Fruit fly (Drosophila melanogaster) whole organism, prepupa: Measurements from ENCODE around the gene PNUTS.

Experiments
- Blimp-1 ChIP-seq: fragments of 200-800 bp; sonication (Bioruptor generic); optimal IDR thresholded peaks from 3 replicates; lab custom pipeline; 2017; ENCODE audit warnings: missing biosample characterization, missing genetic modification characterization, mild to moderate bottlenecking, moderate library complexity, missing genetic modification reagents
- CG11294 ChIP-seq: fragments of 200-800 bp; sonication (Bioruptor generic); IDR thresholded peaks from 2 replicates; pipeline ENCODE4 v1.3.6; 2022; ENCODE audit warnings: missing biosample characterization, missing genetic modification characterization
- CG11762 ChIP-seq: fragments of 200-800 bp; sonication (Bioruptor generic); optimal IDR thresholded peaks from 3 replicates; lab custom pipeline; 2016; ENCODE audit warnings: missing biosample characterization, missing genetic modification characterization; ENCODE audit not compliant: insufficient read depth
- CG11902 ChIP-seq: fragments of 200-800 bp; sonication (Bioruptor generic); optimal IDR thresholded peaks from 3 replicates; lab custom pipeline; 2016; ENCODE audit warnings: missing biosample characterization, missing genetic modification characterization
- CG15336 ChIP-seq: fragments of 200-800 bp; sonication (Bioruptor generic); IDR thresholded peaks from 2 replicates; pipeline ENCODE4 v1.3.6; 2022; ENCODE audit warnings: missing biosample characterization, missing genetic modification characterization
- CG1621 ChIP-seq: fragments of 200-800 bp; sonication (Bioruptor generic); optimal IDR thresholded peaks from 3 replicates; lab custom pipeline; 2018; ENCODE audit warnings: missing biosample characterization, mild to moderate bottlenecking, missing genetic modification characterization
- CG16779 ChIP-seq: fragments of 200-800 bp; sonication (Bioruptor generic); optimal IDR thresholded peaks from 3 replicates; lab custom pipeline; 2017; ENCODE audit warnings: missing biosample characterization, mild to moderate bottlenecking, missing genetic modification characterization
- CG3032 ChIP-seq: fragments of 200-800 bp; optimal IDR thresholded peaks from 2 replicates; lab custom pipeline; 2019; ENCODE audit warnings: missing biosample characterization, mild to moderate bottlenecking, missing genetic modification characterization, moderate library complexity
- CG31627 ChIP-seq: fragments of 200-800 bp; sonication (Bioruptor generic); optimal IDR thresholded peaks from 3 replicates; lab custom pipeline; 2016; ENCODE audit warnings: missing biosample characterization, missing genetic modification characterization
- CG32006 ChIP-seq: fragments of 200-800 bp; sonication (Bioruptor generic); optimal IDR thresholded peaks from 3 replicates; lab custom pipeline; 2017; ENCODE audit warnings: missing biosample characterization, mild to moderate bottlenecking, missing genetic modification characterization
- CG34406 ChIP-seq: fragments of 200-800 bp; sonication (Bioruptor generic); optimal IDR thresholded peaks from 3 replicates; lab custom pipeline; 2016; ENCODE audit warnings: missing biosample characterization, missing genetic modification characterization
- CG4318 ChIP-seq: fragments of 200-800 bp; sonication (Bioruptor generic); optimal IDR thresholded peaks from 3 replicates; lab custom pipeline; 2017; ENCODE audit warnings: missing biosample characterization, mild to moderate bottlenecking, missing genetic modification characterization
- CG6163 ChIP-seq: fragments of 200-800 bp; sonication (Bioruptor generic); IDR thresholded peaks from 3 replicates; pipeline ENCODE4 v1.3.6; 2022; ENCODE audit warnings: missing biosample characterization, missing genetic modification characterization
- CG6276 ChIP-seq: fragments of 200-800 bp; sonication (Bioruptor generic); optimal IDR thresholded peaks from 2 replicates; lab custom pipeline; 2017; ENCODE audit warnings: missing biosample characterization, mild to moderate bottlenecking, missing genetic modification characterization
- CG6808 ChIP-seq: fragments of 200-800 bp; sonication (Bioruptor generic); optimal IDR thresholded peaks from 3 replicates; lab custom pipeline; 2017; ENCODE audit warnings: missing biosample characterization, missing genetic modification characterization, mild to moderate bottlenecking, moderate library complexity, missing genetic modification reagents
- CG6854 ChIP-seq: fragments of 200-800 bp; sonication (Bioruptor generic); optimal IDR thresholded peaks from 2 replicates; lab custom pipeline; 2017; ENCODE audit warnings: missing biosample characterization, mild to moderate bottlenecking, missing genetic modification characterization
- CG7368 ChIP-seq: fragments of 200-800 bp; sonication (Bioruptor generic); optimal IDR thresholded peaks from 3 replicates; lab custom pipeline; 2016; ENCODE audit warnings: missing biosample characterization, missing genetic modification characterization
- CG8119 ChIP-seq: fragments of 200-800 bp; sonication (Bioruptor generic); IDR thresholded peaks from 3 replicates; pipeline ENCODE4 v1.3.6; 2022; ENCODE audit warnings: missing biosample characterization, missing genetic modification characterization
- CG8319 ChIP-seq: fragments of 200-800 bp; sonication (Bioruptor generic); optimal IDR thresholded peaks from 3 replicates; lab custom pipeline; 2016; ENCODE audit warnings: missing biosample characterization, missing genetic modification characterization
- CG9139 ChIP-seq: fragments of 200-800 bp; sonication (Bioruptor generic); optimal IDR thresholded peaks from 3 replicates; lab custom pipeline; 2017; ENCODE audit warnings: missing biosample characterization, mild to moderate bottlenecking, missing genetic modification characterization
- Eip75B ChIP-seq: fragments of 200-800 bp; sonication (Bioruptor generic); optimal IDR thresholded peaks from 3 replicates; lab custom pipeline; 2016; ENCODE audit warnings: missing biosample characterization, missing genetic modification characterization
- Eip78C ChIP-seq: fragments of 200-800 bp; sonication (Bioruptor generic); peaks from one replicate; lab custom pipeline; 2016; ENCODE audit warnings: missing biosample characterization, missing genetic modification characterization
- Eip93F ChIP-seq: fragments of 200-800 bp; sonication (Bioruptor generic); optimal IDR thresholded peaks from 2 replicates; lab custom pipeline; 2016; ENCODE audit warnings: missing biosample characterization, mild to moderate bottlenecking, missing genetic modification characterization
- Ets21C ChIP-seq: fragments of 200-800 bp; sonication (Bioruptor generic); optimal IDR thresholded peaks from 3 replicates; lab custom pipeline; 2016; ENCODE audit warnings: missing biosample characterization, missing genetic modification characterization
- Ets96B ChIP-seq: fragments of 200-800 bp; optimal IDR thresholded peaks from 2 replicates; lab custom pipeline; 2019; ENCODE audit warnings: missing biosample characterization, mild to moderate bottlenecking, missing genetic modification characterization, moderate library complexity
- Hr38 ChIP-seq: sonication (Bioruptor generic); optimal IDR thresholded peaks from 2 replicates; lab custom pipeline; 2016; ENCODE audit warnings: missing biosample characterization, missing genetic modification characterization
- Hr4 ChIP-seq: fragments of 200-800 bp; sonication (Bioruptor generic); optimal IDR thresholded peaks from 3 replicates; lab custom pipeline; 2016; ENCODE audit warnings: missing biosample characterization, missing genetic modification characterization
- Met ChIP-seq: fragments of 200-800 bp; sonication (Bioruptor generic); optimal IDR thresholded peaks from 3 replicates; lab custom pipeline; 2016; ENCODE audit warnings: missing biosample characterization, missing genetic modification characterization
- OdsH ChIP-seq: fragments of 200-800 bp; sonication (Bioruptor generic); optimal IDR thresholded peaks from 3 replicates; lab custom pipeline; 2016; ENCODE audit warnings: missing biosample characterization, missing genetic modification characterization
- Smox ChIP-seq: fragments of 200-800 bp; sonication (Bioruptor generic); optimal IDR thresholded peaks from 3 replicates; lab custom pipeline; 2016; ENCODE audit warnings: missing biosample characterization, missing genetic modification characterization
- Sox102F ChIP-seq: fragments of 200-800 bp; sonication (Bioruptor generic); optimal IDR thresholded peaks from 2 replicates; lab custom pipeline; 2016; ENCODE audit warnings: missing biosample characterization, mild to moderate bottlenecking, missing genetic modification characterization
- Sox14 ChIP-seq: fragments of 200-800 bp; sonication (Bioruptor generic); optimal IDR thresholded peaks from 3 replicates; lab custom pipeline; 2016; ENCODE audit warnings: missing biosample characterization, missing genetic modification characterization
- achi ChIP-seq: fragments of 200-800 bp; sonication (Bioruptor generic); optimal IDR thresholded peaks from 3 replicates; lab custom pipeline; 2016; ENCODE audit warnings: missing biosample characterization, missing genetic modification characterization
- acj6 ChIP-seq: fragments of 200-800 bp; sonication (Bioruptor generic); optimal IDR thresholded peaks from 3 replicates; lab custom pipeline; 2016; ENCODE audit warnings: missing biosample characterization, missing genetic modification characterization
- dac ChIP-seq: fragments of 200-800 bp; sonication (Bioruptor generic); optimal IDR thresholded peaks from 2 replicates; lab custom pipeline; 2017; ENCODE audit warnings: missing biosample characterization, mild to moderate bottlenecking, missing genetic modification characterization
- dsx ChIP-seq: fragments of 200-800 bp; optimal IDR thresholded peaks from 3 replicates; lab custom pipeline; 2019; ENCODE audit warnings: missing biosample characterization, mild to moderate bottlenecking, missing genetic modification characterization, moderate library complexity; ENCODE audit not compliant: poor library complexity, severe bottlenecking
- eg ChIP-seq: fragments of 200-800 bp; sonication (Bioruptor generic); IDR thresholded peaks from 3 replicates; pipeline ENCODE4 v1.3.6; 2022; ENCODE audit warnings: missing biosample characterization, missing genetic modification characterization
- esn ChIP-seq: fragments of 200-800 bp; sonication (Bioruptor generic); optimal IDR thresholded peaks from 2 replicates; lab custom pipeline; 2016; ENCODE audit warnings: missing biosample characterization, mild to moderate bottlenecking, missing genetic modification characterization, moderate library complexity
- fkh ChIP-seq: fragments of 200-800 bp; sonication (Bioruptor generic); optimal IDR thresholded peaks from 3 replicates; lab custom pipeline; 2017; ENCODE audit warnings: missing biosample characterization, mild to moderate bottlenecking, missing genetic modification characterization, moderate library complexity
- lz ChIP-seq: fragments of 200-800 bp; sonication (Bioruptor generic); optimal IDR thresholded peaks from 3 replicates; lab custom pipeline; 2016; ENCODE audit warnings: missing biosample characterization, missing genetic modification characterization
- pdm3 ChIP-seq: fragments of 200-800 bp; sonication (Bioruptor generic); optimal IDR thresholded peaks from 3 replicates; lab custom pipeline; 2016; ENCODE audit warnings: missing biosample characterization, missing genetic modification characterization
- spab ChIP-seq: fragments of 200-800 bp; sonication (Bioruptor generic); optimal IDR thresholded peaks from 2 replicates; lab custom pipeline; 2017; ENCODE audit warnings: missing biosample characterization, mild to moderate bottlenecking, missing genetic modification characterization, missing genetic modification reagents
- ss ChIP-seq, 2 experiments: fragments of 200-800 bp; sonication (Bioruptor generic); optimal IDR thresholded peaks; 2 replicates in 1 of 2; 3 replicates in 1 of 2; lab custom pipeline; 2017 to 2018; ENCODE audit warnings: mild to moderate bottlenecking in 2 of 2, missing biosample characterization in 2 of 2, missing genetic modification characterization in 2 of 2, moderate library complexity in 1 of 2
- svp ChIP-seq: fragments of 200-800 bp; sonication (Bioruptor generic); peaks from one replicate; lab custom pipeline; 2016; ENCODE audit warnings: missing biosample characterization, missing genetic modification characterization
- topi ChIP-seq: fragments of 200-800 bp; sonication (Bioruptor generic); optimal IDR thresholded peaks from 3 replicates; lab custom pipeline; 2016; ENCODE audit warnings: missing biosample characterization, missing genetic modification characterization
- vri ChIP-seq: fragments of 200-800 bp; sonication (Bioruptor generic); optimal IDR thresholded peaks from 3 replicates; lab custom pipeline; 2016; ENCODE audit warnings: missing biosample characterization, mild to moderate bottlenecking, missing genetic modification characterization

The PNUTS gene

DNA sequence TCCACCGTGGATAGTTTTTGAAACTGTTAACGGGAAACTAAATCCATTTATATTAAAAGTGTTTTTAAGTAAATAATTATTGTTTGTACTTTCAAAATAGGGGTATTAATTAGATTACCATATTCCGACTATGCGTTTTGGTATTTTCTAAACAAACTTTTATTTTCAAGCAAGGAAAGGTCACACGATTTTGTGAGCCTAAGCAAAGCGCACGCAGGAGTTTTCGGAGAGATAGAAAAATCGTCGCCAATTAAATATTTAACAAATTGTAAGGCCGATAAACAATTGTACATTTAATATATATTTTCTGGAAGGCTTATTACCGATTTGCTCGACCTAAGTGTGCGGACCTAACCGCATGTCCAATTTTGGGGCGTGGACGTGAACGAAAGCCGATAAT, at the start of gene PNUTS:
Gene PNUTS, plus strand, starts transcription at position 181 of the 400 bp plus-strand sequence.
- TF ChIP-seq CG11294 (GFP tag; lab: Robert Waterston, UW) (no peak), CG9139 (GFP tag; lab: Kevin White, UChicago) (peak; percentile 30), Ets96B (tag; lab: Kevin White, UChicago) (no peak), CG4318 (GFP tag; lab: Kevin White, UChicago) (no peak), lz (GFP tag; lab: Kevin White, UChicago) (no peak), CG6808 (GFP tag; lab: Kevin White, UChicago) (no peak), Sox102F (GFP tag; lab: Kevin White, UChicago) (no peak), Eip75B (no peak), CG6276 (no peak), CG15336 (GFP tag; lab: Robert Waterston, UW) (no peak), acj6 (GFP tag; lab: Kevin White, UChicago) (no peak), CG16779 (tag; lab: Kevin White, UChicago) (no peak), dsx (GFP tag; lab: Kevin White, UChicago) (no peak), fkh (GFP tag; lab: Kevin White, UChicago) (peak; percentile 10), esn (GFP tag; lab: Kevin White, UChicago) (no peak), achi (GFP tag; lab: Kevin White, UChicago) (no peak), spab (GFP tag; lab: Kevin White, UChicago) (no peak), dac (GFP tag; lab: Kevin White, UChicago) (no peak), svp (GFP tag; lab: Kevin White, UChicago) (peak; percentile 70), CG32006 (no peak), Hr4 (GFP tag; lab: Kevin White, UChicago) (no peak), Eip93F (GFP tag; lab: Kevin White, UChicago) (no peak), Sox14 (GFP tag; lab: Kevin White, UChicago) (no peak), CG8119 (GFP tag; lab: Robert Waterston, UW) (no peak), Smox (GFP tag; lab: Kevin White, UChicago) (no peak), CG34406 (GFP tag; lab: Kevin White, UChicago) (no peak)
- TF ChIP-seq, all 60 proteins: peak for 3

- no peak for TF ChIP-seq CG6163
- TF ChIP-seq Sox102F (GFP tag; lab: Kevin White, UChicago), result no peak
- TF ChIP-seq CG32006, result no peak
- no peak for TF ChIP-seq eg (GFP tag; lab: Robert Waterston, UW)
- TF ChIP-seq ss (GFP tag; optimal IDR thresholded peaks at IDR 0.05; lab: Kevin White, UChicago), result no peak
- no peak for TF ChIP-seq achi (GFP tag; lab: Kevin White, UChicago)
- no peak for TF ChIP-seq Hr4 (GFP tag; lab: Kevin White, UChicago)
- no peak for TF ChIP-seq CG6808 (GFP tag; lab: Kevin White, UChicago)
- no peak for TF ChIP-seq topi
- no peak for TF ChIP-seq OdsH
- TF ChIP-seq CG34406 (GFP tag; lab: Kevin White, UChicago), result no peak
- no peak for TF ChIP-seq CG8319
- no peak for TF ChIP-seq Ets21C
- no peak for TF ChIP-seq CG11902 (GFP tag; lab: Kevin White, UChicago)
- TF ChIP-seq Sox14 (GFP tag; lab: Kevin White, UChicago), result peak; percentile 1
- no peak for TF ChIP-seq Ets96B (tag; lab: Kevin White, UChicago)
- TF ChIP-seq CG15336 (GFP tag; lab: Robert Waterston, UW), result no peak; the same call in 1 of the 2 replicates
- no peak for TF ChIP-seq Blimp-1 (GFP tag; lab: Kevin White, UChicago)
- TF ChIP-seq CG11762 (GFP tag; lab: Kevin White, UChicago), result no peak
- TF ChIP-seq Met (GFP tag; lab: Kevin White, UChicago), result no peak
- TF ChIP-seq Eip78C, result peak; percentile 49
- no peak for TF ChIP-seq CG6854 (GFP tag; lab: Kevin White, UChicago)
- 0 out of 3 replicates have a peak, but pooled peaks have one; percentile 22 for TF ChIP-seq CG8119 (GFP tag; lab: Robert Waterston, UW)
- TF ChIP-seq dsx (GFP tag; lab: Kevin White, UChicago), result no peak
- no peak for TF ChIP-seq CG7368 (GFP tag; lab: Kevin White, UChicago)
- TF ChIP-seq CG1621 (tag; lab: Kevin White, UChicago), result no peak
- TF ChIP-seq fkh (GFP tag; lab: Kevin White, UChicago), result peak; percentile 47
- TF ChIP-seq pdm3 (GFP tag; lab: Kevin White, UChicago), result no peak
- no peak for TF ChIP-seq spab (GFP tag; lab: Kevin White, UChicago)
- TF ChIP-seq Hr38 (GFP tag; lab: Kevin White, UChicago), result no peak
- no peak for TF ChIP-seq vri (GFP tag; lab: Kevin White, UChicago)
- TF ChIP-seq CG31627, result no peak
- TF ChIP-seq svp (GFP tag; lab: Kevin White, UChicago), result peak; percentile 67
- TF ChIP-seq CG3032 (tag; lab: Kevin White, UChicago), result no peak
Measured at dm6 chr2L:821242-821985, 48.9 kb upstream of the PNUTS start, which contains the start of gene CG3662. Gene CG3662 (plus strand): TSS chr2L:821289.
